Fruit fly (Drosophila melanogaster): ENCODE results near the gene obst-J.

DNA sequence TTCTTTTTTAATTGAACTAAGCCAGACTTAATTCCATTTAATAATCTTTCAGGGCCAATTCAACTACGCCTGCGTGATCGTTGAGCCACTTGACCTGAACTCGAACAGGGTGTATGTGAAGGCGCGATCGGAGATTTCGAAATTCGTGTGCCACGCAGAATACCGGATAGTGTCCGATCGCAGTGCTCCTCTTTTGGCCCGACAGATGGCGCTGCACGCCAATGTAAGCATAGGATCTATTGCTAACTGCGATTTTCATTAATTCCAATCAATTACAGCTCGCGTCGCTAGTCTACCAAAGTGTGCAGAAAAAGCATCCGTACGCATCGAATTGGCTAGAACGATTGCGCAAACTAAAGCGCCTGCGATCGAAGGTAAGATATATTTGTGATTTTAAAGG, 6.8 kb upstream of the obst-J start:
- TF ChIP-seq Sox102F (GFP tag; optimal IDR thresholded peaks at IDR 0.05) (no peak), Hr4 (GFP tag; optimal IDR thresholded peaks at IDR 0.05) (no peak), cyc (GFP tag; optimal IDR thresholded peaks at IDR 0.05) (no peak), CG3919 (GFP tag; optimal IDR thresholded peaks at IDR 0.05) (no peak), CG8319 (GFP tag; optimal IDR thresholded peaks at IDR 0.05) (no peak), CG32006 (GFP tag; optimal IDR thresholded peaks at IDR 0.05) (no peak), CG3032 (tag; optimal IDR thresholded peaks at IDR 0.05) (no peak), svp (GFP tag) (no peak), CG8632 (GFP tag; optimal IDR thresholded peaks at IDR 0.05) (no peak)
